Worm (Caenorhabditis elegans) whole organism, L1 larva: ENCODE results near the gene acc-1.

ENCODE experiments used
- C04F5.9 ChIP-seq: sonication (generic microtip); optimal IDR thresholded peaks from 2 replicates; lab custom pipeline; 2016; ENCODE audit warnings: missing genetic modification characterization, missing compliant biosample characterization
- C16A3.4 ChIP-seq: fragments of 150-350 bp; optimal IDR thresholded peaks from 2 replicates; lab custom pipeline; 2014; ENCODE audit warnings: missing biosample characterization, missing genetic modification characterization
- C34B4.2 ChIP-seq: sonication (generic microtip); optimal IDR thresholded peaks from 2 replicates; lab custom pipeline; 2017; ENCODE audit warnings: mild to moderate bottlenecking, missing genetic modification characterization, missing compliant biosample characterization
- blmp-1 ChIP-seq: fragments of 150-350 bp; optimal IDR thresholded peaks from 2 replicates; lab custom pipeline; 2014; ENCODE audit warnings: missing biosample characterization, missing genetic modification characterization
- ceh-8 ChIP-seq: fragments of 200-800 bp; sonication (Bioruptor generic); optimal IDR thresholded peaks from 2 replicates; lab custom pipeline; 2018; ENCODE audit warnings: mild to moderate bottlenecking, missing genetic modification characterization, moderate library complexity, missing compliant biosample characterization
- ceh-88 ChIP-seq: fragments of 200-800 bp; sonication (Bioruptor generic); IDR thresholded peaks from 2 replicates; pipeline ENCODE4 v1.3.6; 2022; ENCODE audit warnings: missing genetic modification characterization, missing compliant biosample characterization
- ces-1 ChIP-seq: fragments of 150-350 bp; optimal IDR thresholded peaks from 2 replicates; lab custom pipeline; 2014; ENCODE audit warnings: missing biosample characterization, missing genetic modification reagents, missing genetic modification characterization
- dsc-1 ChIP-seq: sonication (generic microtip); optimal IDR thresholded peaks from 2 replicates; lab custom pipeline; 2016; ENCODE audit warnings: mild to moderate bottlenecking, missing genetic modification characterization, missing compliant biosample characterization
- efl-1 ChIP-seq, 4 experiments: fragments of 150-350 bp; optimal IDR thresholded peaks in 3 of 4; peaks in 1 of 4; 1 replicate in 1 of 4; 2 replicates in 3 of 4; lab custom pipeline; 2014; ENCODE audit warnings: missing biosample characterization in 2 of 4, missing genetic modification characterization in 2 of 4, missing genetic modification reagents in 2 of 4
- egl-13 ChIP-seq: sonication (generic microtip); optimal IDR thresholded peaks from 2 replicates; lab custom pipeline; 2016; ENCODE audit warnings: missing genotype, missing genetic modification reagents, missing genetic modification characterization, missing compliant biosample characterization
- elt-2 ChIP-seq: sonication (generic microtip); optimal IDR thresholded peaks from 2 replicates; lab custom pipeline; 2016; ENCODE audit warnings: missing genetic modification characterization, mild to moderate bottlenecking, inconsistent platforms, missing compliant biosample characterization, missing genetic modification reagents
- fkh-10 ChIP-seq: sonication (generic microtip); optimal IDR thresholded peaks from 2 replicates; lab custom pipeline; 2017; ENCODE audit warnings: missing biosample characterization, missing genetic modification reagents, missing genetic modification characterization
- fkh-4 ChIP-seq: sonication (generic microtip); optimal IDR thresholded peaks from 2 replicates; lab custom pipeline; 2016; ENCODE audit warnings: missing compliant biosample characterization, missing genetic modification characterization, borderline replicate concordance
- fkh-8 ChIP-seq: sonication (generic microtip); optimal IDR thresholded peaks from 2 replicates; lab custom pipeline; 2016; ENCODE audit warnings: mild to moderate bottlenecking, missing genetic modification characterization, missing compliant biosample characterization
- fos-1 ChIP-seq: fragments of 150-350 bp; optimal IDR thresholded peaks from 2 replicates; lab custom pipeline; 2014; ENCODE audit warnings: missing biosample characterization, missing genetic modification characterization
- jun-1 ChIP-seq: fragments of 150-350 bp; optimal IDR thresholded peaks from 2 replicates; lab custom pipeline; 2014; ENCODE audit warnings: missing biosample characterization, missing genetic modification reagents, missing genetic modification characterization
- lin-13 ChIP-seq: fragments of 150-350 bp; optimal IDR thresholded peaks from 2 replicates; lab custom pipeline; 2014; ENCODE audit warnings: missing biosample characterization, missing genetic modification reagents, missing genetic modification characterization
- lin-14 ChIP-seq: fragments of 200-800 bp; sonication (Bioruptor generic); optimal IDR thresholded peaks from 2 replicates; lab custom pipeline; 2018; ENCODE audit warnings: mild to moderate bottlenecking, missing genetic modification characterization, moderate library complexity, missing compliant biosample characterization
- lin-35 ChIP-seq, 2 experiments: fragments of 150-350 bp; optimal IDR thresholded peaks; 2 replicates each; lab custom pipeline; 2014; ENCODE audit warnings: missing biosample characterization in 2 of 2, missing genetic modification characterization in 2 of 2, missing genetic modification reagents in 2 of 2
- lsy-2 ChIP-seq, 2 experiments: fragments of 150-350 bp; optimal IDR thresholded peaks; 2 replicates each; lab custom pipeline; 2014; ENCODE audit warnings: missing biosample characterization in 2 of 2, missing genetic modification characterization in 2 of 2
- mdl-1 ChIP-seq, 2 experiments: fragments of 150-350 bp; optimal IDR thresholded peaks; 2 replicates each; lab custom pipeline; 2014 to 2017; ENCODE audit warnings: missing biosample characterization in 2 of 2, missing genetic modification characterization in 2 of 2, inconsistent platforms in 1 of 2
- mep-1 ChIP-seq: fragments of 150-350 bp; optimal IDR thresholded peaks from 2 replicates; lab custom pipeline; 2014; ENCODE audit warnings: missing biosample characterization, missing genetic modification characterization
- nhr-11 ChIP-seq: fragments of 150-350 bp; optimal IDR thresholded peaks from 2 replicates; lab custom pipeline; 2014; ENCODE audit warnings: missing biosample characterization, missing genetic modification characterization
- nhr-12 ChIP-seq: sonication (generic microtip); optimal IDR thresholded peaks from 2 replicates; lab custom pipeline; 2017; ENCODE audit warnings: missing biosample characterization, missing genetic modification characterization
- nhr-19 ChIP-seq: fragments of 200-800 bp; sonication (Bioruptor generic); conservative IDR thresholded peaks from 2 replicates; pipeline ENCODE4 v1.3.6; 2022; ENCODE audit warnings: missing genetic modification characterization, missing compliant biosample characterization
- nhr-20 ChIP-seq: sonication (generic microtip); optimal IDR thresholded peaks from 2 replicates; lab custom pipeline; 2016; ENCODE audit warnings: mild to moderate bottlenecking, missing genetic modification characterization, missing compliant biosample characterization
- nhr-237 ChIP-seq: fragments of 150-350 bp; optimal IDR thresholded peaks from 2 replicates; lab custom pipeline; 2014; ENCODE audit warnings: missing biosample characterization, missing genetic modification characterization
- nhr-47 ChIP-seq: sonication (generic microtip); optimal IDR thresholded peaks from 2 replicates; lab custom pipeline; 2016; ENCODE audit warnings: mild to moderate bottlenecking, missing genetic modification characterization, moderate library complexity, missing compliant biosample characterization
- nhr-71 ChIP-seq: sonication (generic microtip); optimal IDR thresholded peaks from 2 replicates; lab custom pipeline; 2016; ENCODE audit warnings: mild to moderate bottlenecking, missing genetic modification characterization, moderate library complexity, missing compliant biosample characterization
- nhr-76 ChIP-seq: sonication (generic microtip); optimal IDR thresholded peaks from 2 replicates; lab custom pipeline; 2017; ENCODE audit warnings: missing biosample characterization, missing genetic modification characterization
- nhr-84 ChIP-seq: sonication (generic microtip); optimal IDR thresholded peaks from 2 replicates; lab custom pipeline; 2017; ENCODE audit warnings: missing biosample characterization, missing genetic modification characterization
- nhr-85 ChIP-seq: sonication (generic microtip); peaks from one replicate; lab custom pipeline; 2016; ENCODE audit warnings: missing genetic modification characterization, inconsistent platforms, missing compliant biosample characterization
- nhr-90 ChIP-seq: sonication (generic microtip); optimal IDR thresholded peaks from 2 replicates; lab custom pipeline; 2016; ENCODE audit warnings: mild to moderate bottlenecking, missing genetic modification characterization, missing compliant biosample characterization; ENCODE audit not compliant: poor library complexity
- pag-3 ChIP-seq: sonication (generic microtip); optimal IDR thresholded peaks from 2 replicates; lab custom pipeline; 2017; ENCODE audit warnings: missing genetic modification characterization, mild to moderate bottlenecking, missing compliant biosample characterization, antibody characterized with exemption, borderline replicate concordance; ENCODE audit not compliant: insufficient read depth
- pax-3 ChIP-seq: fragments of 200-800 bp; sonication (Bioruptor generic); optimal IDR thresholded peaks from 2 replicates; lab custom pipeline; 2018; ENCODE audit warnings: mild to moderate bottlenecking, missing genetic modification characterization, moderate library complexity, missing compliant biosample characterization
- rnt-1 ChIP-seq: sonication (generic microtip); optimal IDR thresholded peaks from 2 replicates; lab custom pipeline; 2016; ENCODE audit warnings: mild to moderate bottlenecking, missing genetic modification characterization, moderate library complexity, missing compliant biosample characterization
- snpc-4 ChIP-seq: fragments of 150-350 bp; optimal IDR thresholded peaks from 2 replicates; lab custom pipeline; 2014; ENCODE audit warnings: missing biosample characterization, missing genetic modification characterization
- snu-23 ChIP-seq: sonication (generic microtip); optimal IDR thresholded peaks from 2 replicates; lab custom pipeline; 2016; ENCODE audit warnings: missing genetic modification characterization, missing compliant biosample characterization
- sox-4 ChIP-seq: sonication (generic microtip); optimal IDR thresholded peaks from 2 replicates; lab custom pipeline; 2016; ENCODE audit warnings: missing genetic modification characterization, missing compliant biosample characterization
- sptf-1 ChIP-seq: fragments of 150-350 bp; optimal IDR thresholded peaks from 2 replicates; lab custom pipeline; 2014; ENCODE audit warnings: missing biosample characterization, missing genetic modification characterization
- sup-37 ChIP-seq: fragments of 200-800 bp; sonication (Bioruptor generic); optimal IDR thresholded peaks from 2 replicates; lab custom pipeline; 2018; ENCODE audit warnings: mild to moderate bottlenecking, missing genetic modification characterization, missing compliant biosample characterization
- unc-130 ChIP-seq: fragments of 150-350 bp; optimal IDR thresholded peaks from 2 replicates; lab custom pipeline; 2017; ENCODE audit warnings: missing biosample characterization, missing genetic modification characterization, inconsistent platforms
- unc-62 ChIP-seq: fragments of 150-350 bp; optimal IDR thresholded peaks from 2 replicates; lab custom pipeline; 2014; ENCODE audit warnings: missing biosample characterization, missing genetic modification reagents, missing genetic modification characterization
- unc-86 ChIP-seq: sonication (generic microtip); optimal IDR thresholded peaks from 2 replicates; lab custom pipeline; 2016; ENCODE audit warnings: missing genetic modification characterization, missing compliant biosample characterization
- vab-15 ChIP-seq: sonication (generic microtip); optimal IDR thresholded peaks from 2 replicates; lab custom pipeline; 2017; ENCODE audit warnings: missing genotype, mild to moderate bottlenecking, missing genetic modification characterization, missing compliant biosample characterization
- zag-1 ChIP-seq: fragments of 150-350 bp; optimal IDR thresholded peaks from 2 replicates; lab custom pipeline; 2014; ENCODE audit warnings: missing biosample characterization, missing genetic modification characterization

Gene acc-1

ce11 chrIV:9673206-9673605, 15.4 kb downstream of the acc-1 start:
- TF ChIP-seq nhr-85 = peak; percentile 59
- no peak for TF ChIP-seq ceh-8 (GFP tag; lab: Kevin White, UChicago)
- TF ChIP-seq pag-3 = no peak
- TF ChIP-seq blmp-1 (tag; lab: Kevin White, UChicago) = peak; percentile 30

- TF ChIP-seq dsc-1 (tag; lab: Kevin White, UChicago) (peak; percentile 65), sptf-1 (tag; lab: Kevin White, UChicago) (no peak), sox-4 (peak; percentile 34), fkh-10 (GFP tag; lab: Kevin White, UChicago) (peak; percentile 57), nhr-85 (peak; percentile 82), nhr-47 (peak; percentile 42), snu-23 (GFP tag; lab: Kevin White, UChicago) (no peak), nhr-71 (tag; lab: Kevin White, UChicago) (peak; percentile 60), C16A3.4 (tag; lab: Kevin White, UChicago) (no peak), C04F5.9 (tag; lab: Kevin White, UChicago) (no peak), nhr-12 (tag; lab: Kevin White, UChicago) (no peak), egl-13 (peak; percentile 38), unc-86 (tag; lab: Kevin White, UChicago) (no peak), nhr-20 (tag; lab: Kevin White, UChicago) (peak; percentile 87), pax-3 (tag; lab: Kevin White, UChicago) (no peak), nhr-76 (tag; lab: Kevin White, UChicago) (no peak), nhr-84 (tag; lab: Kevin White, UChicago) (no peak), jun-1 (no peak), lin-14 (GFP tag; lab: Kevin White, UChicago) (peak; percentile 53), sup-37 (no peak), fkh-8 (peak; percentile 86), mep-1 (tag; lab: Kevin White, UChicago) (no peak)
Measured at ce11 chrIV:9673683-9674336, 16.0 kb downstream of the acc-1 start.

- TF ChIP-seq lin-14 (GFP tag; lab: Kevin White, UChicago) (peak; percentile 19), jun-1 (no peak), blmp-1 (tag; lab: Kevin White, UChicago) (peak; percentile 8), lsy-2 (tag; optimal IDR thresholded peaks at IDR 0.05; lab: Kevin White, UChicago) (peak in 1 of 2 experiments; percentile 10)
Measured at ce11 chrIV:9675572-9675971, 17.7 kb downstream of the acc-1 start, which contains the start of gene nhr-34. TSS of gene nhr-34 (minus strand) at chrIV:9675672.

ce11 chrIV:9676535-9676934, 18.7 kb downstream of the acc-1 start:
- TF ChIP-seq snpc-4 (tag; lab: Kevin White, UChicago) (no peak), lin-14 (GFP tag; lab: Kevin White, UChicago) (peak; percentile 24), C34B4.2 (tag; lab: Kevin White, UChicago) (no peak), ceh-88 (GFP tag; lab: Robert Waterston, UW) (peak; percentile 7; the same call in 1 of the 2 replicates), snu-23 (GFP tag; lab: Kevin White, UChicago) (peak; percentile 0), nhr-85 (peak; percentile 63), lin-35 (GFP tag; optimal IDR thresholded peaks at IDR 0.05; lab: Kevin White, UChicago) (peak in 1 of 2 experiments; percentile 58), jun-1 (no peak), efl-1 (optimal IDR thresholded peaks at IDR 0.05; lab: Kevin White, UChicago) (no peak), efl-1 (GFP tag; optimal IDR thresholded peaks at IDR 0.05 in 1 of 2; lab: Kevin White, UChicago) (peak in 1 of 2 experiments; percentile 33), nhr-19 (GFP tag; lab: Robert Waterston, UW) (no peak), nhr-237 (no peak), nhr-84 (tag; lab: Kevin White, UChicago) (no peak), nhr-11 (no peak), mdl-1 (tag; optimal IDR thresholded peaks at IDR 0.05; lab: Kevin White, UChicago) (peak in 1 of 2 experiments; percentile 33), nhr-20 (tag; lab: Kevin White, UChicago) (peak; percentile 63), fos-1 (tag; lab: Kevin White, UChicago) (no peak), elt-2 (tag; lab: Kevin White, UChicago) (peak; percentile 76), nhr-90 (tag; lab: Kevin White, UChicago) (peak; percentile 38), ces-1 (no peak), unc-130 (tag; lab: Kevin White, UChicago) (no peak), zag-1 (no peak), rnt-1 (tag; lab: Kevin White, UChicago) (no peak), unc-62 (GFP tag; lab: Kevin White, UChicago) (no peak), fkh-4 (tag; lab: Kevin White, UChicago) (no peak), lin-13 (GFP tag; lab: Kevin White, UChicago) (no peak), vab-15 (tag; lab: Kevin White, UChicago) (no peak)
